Worm (Caenorhabditis elegans) whole organism, young adult: Measurements from ENCODE around the gene nhr-147.

Experiments used
- C06A6.2 ChIP-seq: fragments of 200-800 bp; sonication (Bioruptor generic); conservative IDR thresholded peaks from 2 replicates; pipeline ENCODE4 v1.3.6; 2022; ENCODE audit warnings: missing genetic modification characterization, missing compliant biosample characterization
- F22D6.2 ChIP-seq: sonication (generic microtip); optimal IDR thresholded peaks from 2 replicates; lab custom pipeline; 2016; ENCODE audit warnings: mild to moderate bottlenecking, missing genetic modification characterization, missing compliant biosample characterization
- F49E8.2 ChIP-seq: sonication (generic microtip); optimal IDR thresholded peaks from 3 replicates; lab custom pipeline; 2017; ENCODE audit warnings: missing genetic modification characterization, mild to moderate bottlenecking, missing compliant biosample characterization, antibody characterized with exemption, moderate library complexity; ENCODE audit not compliant: insufficient read depth
- T26A5.8 ChIP-seq: sonication (generic microtip); optimal IDR thresholded peaks from 2 replicates; lab custom pipeline; 2016; ENCODE audit warnings: missing genetic modification characterization, missing compliant biosample characterization
- Y67H2A.10 ChIP-seq: fragments of 200-800 bp; sonication (Bioruptor generic); conservative IDR thresholded peaks from 2 replicates; pipeline ENCODE4 v1.3.6; 2022; ENCODE audit warnings: missing genetic modification reagents, missing genetic modification characterization, missing compliant biosample characterization
- Y95B8A.8 ChIP-seq: fragments of 200-800 bp; sonication (Bioruptor generic); IDR thresholded peaks from 2 replicates; pipeline ENCODE4 v1.3.6; 2022; ENCODE audit warnings: missing genetic modification reagents, missing genetic modification characterization, missing compliant biosample characterization
- ama-1 ChIP-seq, 3 experiments: fragments of 150-350 bp in 1 of 3; sonication (generic microtip) in 2 of 3; optimal IDR thresholded peaks; 2 replicates each; lab custom pipeline; 2014 to 2018; ENCODE audit warnings: missing biosample characterization in 2 of 3, missing genetic modification characterization in 2 of 3, missing genetic modification reagents in 2 of 3
- aptf-2 ChIP-seq: fragments of 200-800 bp; sonication (Bioruptor generic); conservative IDR thresholded peaks from 2 replicates; pipeline ENCODE4 v1.3.6; 2022; ENCODE audit warnings: missing genetic modification reagents, missing genetic modification characterization, missing compliant biosample characterization
- aptf-3 ChIP-seq: fragments of 200-800 bp; sonication (Bioruptor generic); IDR thresholded peaks from 2 replicates; pipeline ENCODE4 v1.3.6; 2022; ENCODE audit warnings: missing genetic modification characterization, missing compliant biosample characterization
- ccch-3 ChIP-seq: fragments of 200-800 bp; sonication (Bioruptor generic); optimal IDR thresholded peaks from 2 replicates; lab custom pipeline; 2018; ENCODE audit warnings: mild to moderate bottlenecking, missing genetic modification characterization, missing compliant biosample characterization
- cebp-2 ChIP-seq: fragments of 200-800 bp; sonication (Bioruptor generic); IDR thresholded peaks from 2 replicates; pipeline ENCODE4 v1.3.6; 2022; ENCODE audit warnings: missing genetic modification characterization, missing compliant biosample characterization
- ceh-79 ChIP-seq: sonication (generic microtip); optimal IDR thresholded peaks from 2 replicates; lab custom pipeline; 2017; ENCODE audit warnings: mild to moderate bottlenecking, missing genetic modification characterization, missing compliant biosample characterization
- die-1 ChIP-seq: sonication (generic microtip); optimal IDR thresholded peaks from 2 replicates; lab custom pipeline; 2016; ENCODE audit warnings: missing genotype, mild to moderate bottlenecking, missing genetic modification characterization, missing compliant biosample characterization
- efl-1 ChIP-seq: fragments of 150-350 bp; optimal IDR thresholded peaks from 2 replicates; lab custom pipeline; 2014; ENCODE audit warnings: missing biosample characterization, missing genetic modification reagents, missing genetic modification characterization
- egl-18 ChIP-seq: fragments of 200-800 bp; sonication (Bioruptor generic); IDR thresholded peaks from 2 replicates; pipeline ENCODE4 v1.3.6; 2022; ENCODE audit warnings: missing genetic modification reagents, missing genetic modification characterization, missing compliant biosample characterization
- egrh-3 ChIP-seq: fragments of 200-800 bp; sonication (Bioruptor generic); IDR thresholded peaks from 2 replicates; pipeline ENCODE4 v1.3.6; 2022; ENCODE audit warnings: missing genetic modification reagents, missing genetic modification characterization, missing compliant biosample characterization
- ekl-4 ChIP-seq: fragments of 200-800 bp; sonication (Bioruptor generic); IDR thresholded peaks from 2 replicates; pipeline ENCODE4 v1.3.6; 2022; ENCODE audit warnings: missing genetic modification reagents, missing genetic modification characterization, missing compliant biosample characterization
- gei-17 ChIP-seq: fragments of 200-800 bp; sonication (Bioruptor generic); optimal IDR thresholded peaks from 2 replicates; lab custom pipeline; 2018; ENCODE audit warnings: mild to moderate bottlenecking, missing genetic modification characterization, missing compliant biosample characterization
- him-1 ChIP-seq: sonication (generic microtip); optimal IDR thresholded peaks from 2 replicates; lab custom pipeline; 2016; ENCODE audit warnings: missing genotype, missing genetic modification reagents, missing genetic modification characterization, missing compliant biosample characterization
- hmg-1.2 ChIP-seq: fragments of 200-800 bp; sonication (Bioruptor generic); IDR thresholded peaks from 2 replicates; pipeline ENCODE4 v1.3.6; 2022; ENCODE audit warnings: missing genetic modification reagents, missing genetic modification characterization, missing compliant biosample characterization
- hmg-20 ChIP-seq: fragments of 200-800 bp; sonication (Bioruptor generic); IDR thresholded peaks from 2 replicates; pipeline ENCODE4 v1.3.6; 2022; ENCODE audit warnings: missing genetic modification reagents, missing genetic modification characterization, missing compliant biosample characterization
- hrde-1 ChIP-seq: sonication (generic microtip); optimal IDR thresholded peaks from 2 replicates; lab custom pipeline; 2016; ENCODE audit warnings: missing genetic modification characterization, mild to moderate bottlenecking, missing compliant biosample characterization, moderate library complexity, missing genotype, missing genetic modification reagents, borderline replicate concordance
- lsl-1 ChIP-seq: fragments of 200-800 bp; sonication (Bioruptor generic); optimal IDR thresholded peaks from 2 replicates; lab custom pipeline; 2018; ENCODE audit warnings: mild to moderate bottlenecking, missing genetic modification characterization, moderate library complexity, missing compliant biosample characterization
- lsy-27 ChIP-seq: sonication (generic microtip); optimal IDR thresholded peaks from 2 replicates; lab custom pipeline; 2017; ENCODE audit warnings: missing genetic modification characterization, mild to moderate bottlenecking, missing compliant biosample characterization, antibody characterized with exemption, missing genotype, borderline replicate concordance; ENCODE audit not compliant: insufficient read depth
- madf-10 ChIP-seq: sonication (generic microtip); optimal IDR thresholded peaks from 2 replicates; lab custom pipeline; 2016; ENCODE audit warnings: mild to moderate bottlenecking, missing genetic modification characterization, missing compliant biosample characterization
- mxl-1 ChIP-seq: sonication (generic microtip); optimal IDR thresholded peaks from 2 replicates; lab custom pipeline; 2016; ENCODE audit warnings: missing genetic modification characterization, missing compliant biosample characterization
- nfya-2 ChIP-seq: fragments of 200-800 bp; sonication (Bioruptor generic); IDR thresholded peaks from 2 replicates; pipeline ENCODE4 v1.3.6; 2022; ENCODE audit warnings: missing genetic modification reagents, missing genetic modification characterization, missing compliant biosample characterization
- nfyb-1 ChIP-seq: fragments of 200-800 bp; sonication (Bioruptor generic); IDR thresholded peaks from 2 replicates; pipeline ENCODE4 v1.3.6; 2022; ENCODE audit warnings: missing genetic modification reagents, missing genetic modification characterization, missing compliant biosample characterization
- nhr-179 ChIP-seq: sonication (generic microtip); optimal IDR thresholded peaks from 2 replicates; lab custom pipeline; 2016; ENCODE audit warnings: mild to moderate bottlenecking, missing genetic modification characterization, missing compliant biosample characterization
- pbrm-1 ChIP-seq: fragments of 200-800 bp; sonication (Bioruptor generic); IDR thresholded peaks from 2 replicates; pipeline ENCODE4 v1.3.6; 2022; ENCODE audit warnings: missing genetic modification reagents, missing genetic modification characterization, missing compliant biosample characterization
- sea-2 ChIP-seq: fragments of 200-800 bp; sonication (Bioruptor generic); IDR thresholded peaks from 2 replicates; pipeline ENCODE4 v1.3.6; 2022; ENCODE audit warnings: missing genetic modification characterization, missing compliant biosample characterization
- somi-1 ChIP-seq: fragments of 200-800 bp; sonication (Bioruptor generic); optimal IDR thresholded peaks from 2 replicates; lab custom pipeline; 2018; ENCODE audit warnings: mild to moderate bottlenecking, missing genetic modification characterization, missing compliant biosample characterization
- tlf-1 ChIP-seq: fragments of 200-800 bp; sonication (Bioruptor generic); optimal IDR thresholded peaks from 2 replicates; lab custom pipeline; 2018; ENCODE audit warnings: mild to moderate bottlenecking, missing genetic modification characterization, missing compliant biosample characterization
- unc-130 ChIP-seq: sonication (generic microtip); optimal IDR thresholded peaks from 2 replicates; lab custom pipeline; 2016; ENCODE audit warnings: missing genetic modification reagents, missing genetic modification characterization, missing compliant biosample characterization
- ztf-18 ChIP-seq: sonication (generic microtip); optimal IDR thresholded peaks from 2 replicates; lab custom pipeline; 2016; ENCODE audit warnings: missing genotype, mild to moderate bottlenecking, missing genetic modification characterization, missing compliant biosample characterization
- ztf-22 ChIP-seq: fragments of 200-800 bp; sonication (Bioruptor generic); optimal IDR thresholded peaks from 2 replicates; lab custom pipeline; 2018; ENCODE audit warnings: mild to moderate bottlenecking, missing genetic modification characterization, moderate library complexity, missing compliant biosample characterization

nhr-147 gene

ce11 chrV:7369578-7369977, 24.0 kb downstream of the nhr-147 start, which contains the start of gene srj-14:
Gene srj-14, plus strand, starts transcription at chrV:7369708.
- TF ChIP-seq him-1 (tag; lab: Kevin White, UChicago) (no peak), Y95B8A.8 (no peak), ama-1 (optimal IDR thresholded peaks at IDR 0.05; lab: Kevin White, UChicago) (no peak), ama-1 (GFP tag; optimal IDR thresholded peaks at IDR 0.05; lab: Kevin White, UChicago) (no peak), T26A5.8 (no peak)

DNA sequence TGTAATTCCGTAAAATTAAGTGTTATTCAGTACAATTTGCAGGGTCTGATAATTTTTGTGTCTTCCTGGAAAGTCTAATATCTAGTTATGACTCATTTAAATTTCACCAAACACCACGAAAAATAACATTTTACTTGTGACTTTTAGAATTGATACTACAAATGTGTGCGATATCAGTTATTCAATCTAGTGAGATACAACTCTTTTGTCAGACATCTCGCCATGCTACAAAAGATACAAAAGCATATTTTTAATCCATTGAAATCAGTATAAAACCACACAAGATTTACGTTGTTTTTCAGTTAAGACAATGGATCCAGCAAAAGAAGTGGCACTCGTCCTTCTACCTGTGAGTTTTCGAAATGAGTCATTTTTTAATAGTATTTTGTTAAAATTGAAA, 28.5 kb downstream of the nhr-147 start, which contains the start of gene srx-56:
srx-56 (plus strand) TSS at position 301 of the 400 bp plus-strand sequence.
- TF ChIP-seq egrh-3 (GFP tag; lab: Robert Waterston, UW) (no peak), aptf-2 (GFP tag; lab: Robert Waterston, UW) (no peak), nhr-179 (tag; lab: Kevin White, UChicago) (no peak), pbrm-1 (GFP tag; lab: Robert Waterston, UW) (no peak), nfyb-1 (GFP tag; lab: Robert Waterston, UW) (no peak), F22D6.2 (no peak), ekl-4 (GFP tag; lab: Robert Waterston, UW) (no peak)
- TF ChIP-seq, all 124 proteins: peak for 0

DNA sequence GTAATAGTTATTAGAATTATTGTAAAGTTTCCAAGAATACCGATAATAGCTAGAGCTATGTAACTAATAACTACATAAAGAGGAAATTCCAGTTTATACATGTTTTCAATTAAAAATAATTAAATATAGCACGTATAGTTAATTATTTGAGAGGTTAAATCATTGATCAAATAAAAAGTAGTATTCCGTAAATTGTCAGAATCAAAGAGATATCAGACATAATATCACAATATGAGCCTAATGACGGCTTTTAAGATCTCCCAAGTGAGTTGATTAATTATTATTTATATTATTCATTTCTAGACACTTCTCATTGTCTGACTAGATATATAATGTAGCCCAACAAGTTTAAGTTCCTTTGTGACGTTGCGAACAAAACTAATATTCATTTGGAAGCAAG, 33.8 kb downstream of the nhr-147 start, which contains the start of gene srsx-24:
srsx-24 (minus strand) TSS at position 101 of the 400 bp plus-strand sequence.
- no peak for TF ChIP-seq C06A6.2 (GFP tag; lab: Robert Waterston, UW)
- no peak for TF ChIP-seq lsl-1 (GFP tag; lab: Kevin White, UChicago)
- TF ChIP-seq ceh-79 (tag; lab: Kevin White, UChicago), result no peak
- no peak for TF ChIP-seq pbrm-1 (GFP tag; lab: Robert Waterston, UW)
- no peak for TF ChIP-seq nfyb-1 (GFP tag; lab: Robert Waterston, UW)
- TF ChIP-seq efl-1 (GFP tag; lab: Kevin White, UChicago), result no peak
- no peak for TF ChIP-seq madf-10 (tag; lab: Kevin White, UChicago)
- TF ChIP-seq lsy-27 (tag; lab: Kevin White, UChicago), result no peak
- no peak for TF ChIP-seq sea-2
- no peak for TF ChIP-seq ztf-18 (tag; lab: Kevin White, UChicago)
- TF ChIP-seq hmg-20, result no peak
- no peak for TF ChIP-seq unc-130 (GFP tag; lab: Kevin White, UChicago)
- TF ChIP-seq, all 124 proteins: peak for 0

ce11 chrV:7381008-7381407, 35.4 kb downstream of the nhr-147 start, which contains the start of gene C03G6.17:
Gene C03G6.17, minus strand, starts transcription at chrV:7381108.
- TF ChIP-seq aptf-2 (GFP tag; lab: Robert Waterston, UW) (no peak), sea-2 (no peak), him-1 (tag; lab: Kevin White, UChicago) (no peak), aptf-3 (GFP tag; lab: Robert Waterston, UW) (no peak), mxl-1 (tag; lab: Kevin White, UChicago) (no peak)

- TF ChIP-seq hrde-1 (tag; lab: Kevin White, UChicago) (no peak), gei-17 (GFP tag; lab: Kevin White, UChicago) (no peak), tlf-1 (GFP tag; lab: Kevin White, UChicago) (no peak), egl-18 (no peak), ztf-22 (GFP tag; lab: Kevin White, UChicago) (no peak), ccch-3 (GFP tag; lab: Kevin White, UChicago) (no peak), nfya-2 (GFP tag; lab: Robert Waterston, UW) (no peak), F49E8.2 (no peak), somi-1 (no peak), Y67H2A.10 (GFP tag; lab: Robert Waterston, UW) (no peak), unc-130 (GFP tag; lab: Kevin White, UChicago) (no peak), die-1 (tag; lab: Kevin White, UChicago) (no peak), ceh-79 (tag; lab: Kevin White, UChicago) (no peak), hmg-1.2 (GFP tag; lab: Robert Waterston, UW) (no peak), cebp-2 (no peak)
These were observed 40.5 kb downstream of the nhr-147 start, which contains the start of gene srp-6 for ce11 chrV:7386052-7386573. Gene srp-6, minus strand, starts transcription at chrV:7386102.
